Fruit fly (Drosophila melanogaster): ENCODE results near the gene CG43402.

dm6 chr2L:1458584-1459203, 16.3 kb downstream of the CG43402 start:
- TF ChIP-seq pan (optimal IDR thresholded peaks at IDR 0.05) (no peak), psq (optimal IDR thresholded peaks at IDR 0.05) (no peak)

All from whole organism.